Worm (Caenorhabditis elegans) whole organism, young adult: ENCODE results near the gene ZK686.1.

Source experiments
- B0261.1 ChIP-seq: sonication (generic microtip); optimal IDR thresholded peaks from 2 replicates; lab custom pipeline; 2016; ENCODE audit warnings: mild to moderate bottlenecking, missing genetic modification characterization, moderate library complexity, missing compliant biosample characterization
- B0336.3 ChIP-seq: fragments of 200-800 bp; sonication (Bioruptor generic); IDR thresholded peaks from 2 replicates; pipeline ENCODE4 v1.3.6; 2022; ENCODE audit warnings: missing genetic modification characterization, missing compliant biosample characterization
- F55B11.4 ChIP-seq: sonication (generic microtip); optimal IDR thresholded peaks from 2 replicates; lab custom pipeline; 2016; ENCODE audit warnings: missing compliant biosample characterization, missing genetic modification characterization, borderline replicate concordance; ENCODE audit not compliant: insufficient read depth
- T26A5.8 ChIP-seq: sonication (generic microtip); optimal IDR thresholded peaks from 2 replicates; lab custom pipeline; 2016; ENCODE audit warnings: missing genetic modification characterization, missing compliant biosample characterization
- Y53F4B.3 ChIP-seq: fragments of 200-800 bp; sonication (Bioruptor generic); IDR thresholded peaks from 2 replicates; pipeline ENCODE4 v1.3.6; 2022; ENCODE audit warnings: missing genetic modification reagents, missing genetic modification characterization, missing compliant biosample characterization
- akir-1 ChIP-seq: fragments of 200-800 bp; sonication (Bioruptor generic); optimal IDR thresholded peaks from 2 replicates; lab custom pipeline; 2018; ENCODE audit warnings: mild to moderate bottlenecking, missing genetic modification characterization, moderate library complexity, missing compliant biosample characterization
- attf-3 ChIP-seq: fragments of 200-800 bp; sonication (Bioruptor generic); conservative IDR thresholded peaks from 2 replicates; pipeline ENCODE4 v1.3.6; 2022; ENCODE audit warnings: missing genetic modification reagents, missing genetic modification characterization, missing compliant biosample characterization
- attf-5 ChIP-seq: fragments of 200-800 bp; sonication (Bioruptor generic); optimal IDR thresholded peaks from 2 replicates; lab custom pipeline; 2018; ENCODE audit warnings: mild to moderate bottlenecking, missing genetic modification characterization, missing compliant biosample characterization
- cebp-1 ChIP-seq, 2 experiments: fragments of 200-800 bp in 1 of 2; sonication (Bioruptor generic) in 1 of 2; sonication (generic microtip) in 1 of 2; IDR thresholded peaks in 1 of 2; optimal IDR thresholded peaks in 1 of 2; 2 replicates each; pipeline versions ENCODE4 v1.3.6 to Lab custom; 2017 to 2022; ENCODE audit warnings: missing compliant biosample characterization in 2 of 2, missing genetic modification characterization in 2 of 2, mild to moderate bottlenecking in 1 of 2, missing genetic modification reagents in 1 of 2, moderate library complexity in 1 of 2
- dox-1 ChIP-seq: fragments of 200-800 bp; sonication (Bioruptor generic); IDR thresholded peaks from 2 replicates; pipeline ENCODE4 v1.3.6; 2022; ENCODE audit warnings: missing genetic modification reagents, missing genetic modification characterization, missing compliant biosample characterization
- dpff-1 ChIP-seq: sonication (generic microtip); optimal IDR thresholded peaks from 2 replicates; lab custom pipeline; 2017; ENCODE audit warnings: mild to moderate bottlenecking, missing genetic modification characterization, missing compliant biosample characterization
- efl-1 ChIP-seq: fragments of 150-350 bp; optimal IDR thresholded peaks from 2 replicates; lab custom pipeline; 2014; ENCODE audit warnings: missing biosample characterization, missing genetic modification reagents, missing genetic modification characterization
- egl-44 ChIP-seq: fragments of 200-800 bp; sonication (Bioruptor generic); IDR thresholded peaks from 2 replicates; pipeline ENCODE4 v1.3.6; 2022; ENCODE audit warnings: missing genetic modification reagents, missing genetic modification characterization, missing compliant biosample characterization
- ets-4 ChIP-seq: fragments of 200-800 bp; sonication (Bioruptor generic); optimal IDR thresholded peaks from 2 replicates; lab custom pipeline; 2018; ENCODE audit warnings: mild to moderate bottlenecking, missing genetic modification characterization, missing compliant biosample characterization
- fkh-3 ChIP-seq: sonication (generic microtip); optimal IDR thresholded peaks from 2 replicates; lab custom pipeline; 2016; ENCODE audit warnings: mild to moderate bottlenecking, missing genetic modification characterization, missing compliant biosample characterization
- him-1 ChIP-seq: sonication (generic microtip); optimal IDR thresholded peaks from 2 replicates; lab custom pipeline; 2016; ENCODE audit warnings: missing genotype, missing genetic modification reagents, missing genetic modification characterization, missing compliant biosample characterization
- hsf-1 ChIP-seq: fragments of 200-800 bp; sonication (Bioruptor generic); IDR thresholded peaks from 2 replicates; pipeline ENCODE4 v1.3.6; 2022; ENCODE audit warnings: missing genetic modification reagents, missing genetic modification characterization, missing compliant biosample characterization
- let-607 ChIP-seq, 2 experiments: fragments of 200-800 bp in 1 of 2; sonication (Bioruptor generic) in 1 of 2; sonication (generic microtip) in 1 of 2; optimal IDR thresholded peaks; 2 replicates each; lab custom pipeline; 2016 to 2018; ENCODE audit warnings: mild to moderate bottlenecking in 2 of 2, missing compliant biosample characterization in 2 of 2, missing genetic modification characterization in 2 of 2, moderate library complexity in 2 of 2, missing genotype in 1 of 2
- lir-1 ChIP-seq: fragments of 200-800 bp; sonication (Bioruptor generic); conservative IDR thresholded peaks from 2 replicates; pipeline ENCODE4 v1.3.6; 2022; ENCODE audit warnings: missing genetic modification reagents, missing genetic modification characterization, missing compliant biosample characterization
- lsy-27 ChIP-seq: sonication (generic microtip); optimal IDR thresholded peaks from 2 replicates; lab custom pipeline; 2017; ENCODE audit warnings: missing genetic modification characterization, mild to moderate bottlenecking, missing compliant biosample characterization, antibody characterized with exemption, missing genotype, borderline replicate concordance; ENCODE audit not compliant: insufficient read depth
- nhr-120 ChIP-seq: fragments of 200-800 bp; sonication (Bioruptor generic); IDR thresholded peaks from 2 replicates; pipeline ENCODE4 v1.3.6; 2022; ENCODE audit warnings: missing genetic modification characterization, missing compliant biosample characterization
- nhr-80 ChIP-seq: sonication (generic microtip); optimal IDR thresholded peaks from 2 replicates; lab custom pipeline; 2016; ENCODE audit warnings: missing genetic modification characterization, missing compliant biosample characterization
- pbrm-1 ChIP-seq: fragments of 200-800 bp; sonication (Bioruptor generic); IDR thresholded peaks from 2 replicates; pipeline ENCODE4 v1.3.6; 2022; ENCODE audit warnings: missing genetic modification reagents, missing genetic modification characterization, missing compliant biosample characterization
- pha-4 ChIP-seq: fragments of 150-350 bp; sonication (generic microtip); optimal IDR thresholded peaks from 2 replicates; lab custom pipeline; 2014; ENCODE audit warnings: missing biosample characterization, missing genetic modification reagents, missing genetic modification characterization
- rec-8 ChIP-seq, 2 experiments: sonication (generic microtip); optimal IDR thresholded peaks; 2 replicates each; lab custom pipeline; 2016; ENCODE audit warnings: mild to moderate bottlenecking in 2 of 2, missing genetic modification characterization in 2 of 2, missing genetic modification reagents in 2 of 2, missing genotype in 2 of 2, missing biosample characterization in 1 of 2, missing compliant biosample characterization in 1 of 2, moderate library complexity in 1 of 2
- rpc-1 ChIP-seq, 2 experiments: fragments of 150-350 bp in 1 of 2; sonication (generic microtip) in 1 of 2; optimal IDR thresholded peaks; 2 replicates each; lab custom pipeline; 2014 to 2018; ENCODE audit warnings: missing biosample characterization in 1 of 2, missing genetic modification characterization in 1 of 2, missing genetic modification reagents in 1 of 2, missing genotype in 1 of 2
- snpc-1.1 ChIP-seq: sonication (generic microtip); optimal IDR thresholded peaks from 2 replicates; lab custom pipeline; 2017; ENCODE audit warnings: missing genetic modification characterization, mild to moderate bottlenecking, missing compliant biosample characterization, antibody characterized with exemption, moderate library complexity, missing genotype, missing genetic modification reagents; ENCODE audit not compliant: insufficient read depth
- ztf-18 ChIP-seq: sonication (generic microtip); optimal IDR thresholded peaks from 2 replicates; lab custom pipeline; 2016; ENCODE audit warnings: missing genotype, mild to moderate bottlenecking, missing genetic modification characterization, missing compliant biosample characterization
- ztf-22 ChIP-seq: fragments of 200-800 bp; sonication (Bioruptor generic); optimal IDR thresholded peaks from 2 replicates; lab custom pipeline; 2018; ENCODE audit warnings: mild to moderate bottlenecking, missing genetic modification characterization, moderate library complexity, missing compliant biosample characterization
- ztf-28 ChIP-seq: fragments of 200-800 bp; sonication (Bioruptor generic); IDR thresholded peaks from 2 replicates; pipeline ENCODE4 v1.3.6; 2022; ENCODE audit warnings: missing genetic modification reagents, missing genetic modification characterization, missing compliant biosample characterization
- ztf-6 ChIP-seq: fragments of 200-800 bp; sonication (Bioruptor generic); IDR thresholded peaks from 2 replicates; pipeline ENCODE4 v1.3.6; 2022; ENCODE audit warnings: missing genetic modification reagents, missing genetic modification characterization, missing compliant biosample characterization

ZK686.1 gene

ce11 chrIII:7758562-7758961 lies 14.4 kb upstream of the ZK686.1 start, which contains the start of gene pcp-1:
Gene pcp-1, plus strand, starts transcription at chrIII:7758903.
- no peak for TF ChIP-seq Y53F4B.3
- no peak for TF ChIP-seq efl-1 (GFP tag; lab: Kevin White, UChicago)
- TF ChIP-seq fkh-3 (tag; lab: Kevin White, UChicago): no peak
- no peak for TF ChIP-seq egl-44 (GFP tag; lab: Robert Waterston, UW)
- TF ChIP-seq akir-1 (GFP tag; lab: Kevin White, UChicago): no peak
- peak; percentile 95 for TF ChIP-seq ets-4 (GFP tag; lab: Kevin White, UChicago)
- peak; percentile 14 to 68 for TF ChIP-seq let-607 (tag; optimal IDR thresholded peaks at IDR 0.05; lab: Kevin White, UChicago)
- TF ChIP-seq nhr-80 (tag; lab: Kevin White, UChicago): peak; percentile 100

- TF ChIP-seq rec-8 (tag; optimal IDR thresholded peaks at IDR 0.05; lab: Kevin White, UChicago) (no peak), egl-44 (GFP tag; lab: Robert Waterston, UW) (no peak), nhr-80 (tag; lab: Kevin White, UChicago) (peak; percentile 77)
These were observed 10.7 kb upstream of the ZK686.1 start for ce11 chrIII:7762250-7762649.

- TF ChIP-seq egl-44 (GFP tag; lab: Robert Waterston, UW) (no peak), dox-1 (0 out of 2 replicates have a peak, but pooled peaks have one; percentile 3)
These were observed 9.4 kb upstream of the ZK686.1 start, which contains the start of gene mtx-2 for ce11 chrIII:7763503-7763902. Gene mtx-2, minus strand, starts transcription at chrIII:7763603.

DNA sequence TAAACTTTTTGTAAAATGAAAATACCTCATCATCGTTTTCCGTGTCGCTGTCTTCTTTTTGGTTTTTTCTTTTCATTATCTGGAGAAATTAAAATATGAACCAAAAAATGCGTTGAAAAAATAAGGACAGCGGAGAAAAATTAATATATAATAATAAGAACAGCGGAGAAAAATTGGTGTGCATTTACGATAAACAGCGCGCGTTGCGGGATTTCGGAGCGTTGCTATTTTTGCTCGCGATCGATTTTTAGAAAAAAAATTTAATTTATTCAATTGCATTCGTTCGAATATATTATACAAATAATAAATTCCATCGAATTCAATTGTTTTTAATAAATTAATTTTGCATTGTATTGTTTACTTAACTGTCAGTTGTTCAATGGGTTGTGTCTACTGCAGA lies 7.0 kb upstream of the ZK686.1 start, which contains the start of gene ZK686.2:
ZK686.2 (minus strand) TSS at position 79 of the 400 bp plus-strand sequence.
- TF ChIP-seq ztf-28 (GFP tag; lab: Robert Waterston, UW): no peak
- TF ChIP-seq attf-3 (GFP tag; lab: Robert Waterston, UW): peak; percentile 93
- TF ChIP-seq B0261.1 (tag; lab: Kevin White, UChicago): no peak
- peak; percentile 14 for TF ChIP-seq attf-5

ce11 chrIII:7767415-7767814 lies 5.5 kb upstream of the ZK686.1 start, which contains the start of gene ZK686.5:
Gene ZK686.5, minus strand, starts transcription at chrIII:7767515.
- TF ChIP-seq nhr-120 (GFP tag; lab: Robert Waterston, UW): no peak
- no peak for TF ChIP-seq pbrm-1
- TF ChIP-seq rpc-1 (optimal IDR thresholded peaks at IDR 0.05; lab: Kevin White, UChicago): no peak
- no peak for TF ChIP-seq rpc-1 (tag; optimal IDR thresholded peaks at IDR 0.05; lab: Kevin White, UChicago)
- no peak for TF ChIP-seq him-1
- no peak for TF ChIP-seq hsf-1 (GFP tag; lab: Robert Waterston, UW)
- TF ChIP-seq B0336.3 (GFP tag; lab: Robert Waterston, UW): no peak
- TF ChIP-seq let-607 (tag; optimal IDR thresholded peaks at IDR 0.05; lab: Kevin White, UChicago): no peak
- TF ChIP-seq pha-4 (tag; lab: Kevin White, UChicago): no peak
- no peak for TF ChIP-seq ztf-28 (GFP tag; lab: Robert Waterston, UW)
- no peak for TF ChIP-seq lsy-27 (tag; lab: Kevin White, UChicago)
- no peak for TF ChIP-seq snpc-1.1 (tag; lab: Kevin White, UChicago)
- no peak for TF ChIP-seq dpff-1 (tag; lab: Kevin White, UChicago)
- no peak for TF ChIP-seq cebp-1 (GFP tag; IDR thresholded peaks at IDR 0.05; lab: Robert Waterston, UW)
- TF ChIP-seq cebp-1 (tag; optimal IDR thresholded peaks at IDR 0.05; lab: Kevin White, UChicago): no peak
- TF ChIP-seq ztf-6 (GFP tag; lab: Robert Waterston, UW): no peak
- TF ChIP-seq F55B11.4 (tag; lab: Kevin White, UChicago): no peak
- no peak for TF ChIP-seq ztf-22 (GFP tag; lab: Kevin White, UChicago)
- no peak for TF ChIP-seq T26A5.8 (tag; lab: Kevin White, UChicago)
- no peak for TF ChIP-seq lir-1
- TF ChIP-seq ztf-18 (tag; lab: Kevin White, UChicago): no peak
- TF ChIP-seq, all 124 proteins: peak for 0
